Worm (Caenorhabditis elegans) whole organism, L4/young adult: ENCODE data around the gene T24D5.3.

ENCODE experiments used
- W03F9.2 ChIP-seq: fragments of 150-350 bp; optimal IDR thresholded peaks from 2 replicates; lab custom pipeline; 2014; ENCODE audit warnings: missing biosample characterization, missing genetic modification characterization
- dao-5 ChIP-seq: sonication (generic microtip); optimal IDR thresholded peaks from 2 replicates; lab custom pipeline; 2016; ENCODE audit warnings: missing genotype, missing genetic modification characterization, moderate library complexity, missing compliant biosample characterization
- him-1 ChIP-seq: sonication (generic microtip); optimal IDR thresholded peaks from 2 replicates; lab custom pipeline; 2016; ENCODE audit warnings: missing genotype, missing genetic modification reagents, missing genetic modification characterization, missing compliant biosample characterization

DNA sequence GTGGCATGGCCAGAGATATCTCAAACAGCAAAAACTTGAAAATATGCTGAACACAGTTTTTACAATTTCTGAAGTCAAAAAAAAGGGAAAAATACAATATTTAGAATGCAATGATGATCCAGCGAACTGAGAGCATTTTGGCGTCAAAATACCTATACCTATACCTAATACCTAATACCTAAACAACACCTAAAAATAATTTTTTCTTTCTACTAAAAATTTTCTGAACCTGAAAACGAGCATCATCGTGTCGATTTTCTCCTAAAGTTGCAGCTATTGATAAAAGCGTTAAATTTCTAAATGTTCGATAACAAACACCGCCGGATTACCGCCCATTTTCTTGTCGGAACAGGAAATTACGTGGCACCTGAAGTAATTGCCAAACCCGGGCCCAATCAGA, 17.0 kb downstream of the T24D5.3 start, which contains the start of gene T24D5.4:
- no peak for TF ChIP-seq him-1
- no peak for TF ChIP-seq W03F9.2
- TF ChIP-seq dao-5 (tag; lab: Kevin White, UChicago): no peak
